Worm (Caenorhabditis elegans) whole organism, L3 larva: ENCODE results near the gene R144.10.

ENCODE experiments used
- lin-15B ChIP-seq: fragments of 150-350 bp; optimal IDR thresholded peaks from 2 replicates; lab custom pipeline; 2014; ENCODE audit warnings: missing biosample characterization, missing genetic modification characterization
- nhr-25 ChIP-seq: sonication (generic microtip); optimal IDR thresholded peaks from 2 replicates; lab custom pipeline; 2017; ENCODE audit warnings: missing biosample characterization, missing genetic modification characterization
- nhr-76 ChIP-seq: fragments of 150-350 bp; sonication (generic microtip); optimal IDR thresholded peaks from 5 replicates; lab custom pipeline; 2014; ENCODE audit warnings: missing biosample characterization, missing genetic modification characterization
- unc-39 ChIP-seq: sonication (generic microtip); optimal IDR thresholded peaks from 4 replicates; lab custom pipeline; 2017; ENCODE audit warnings: missing biosample characterization, missing genetic modification characterization

DNA sequence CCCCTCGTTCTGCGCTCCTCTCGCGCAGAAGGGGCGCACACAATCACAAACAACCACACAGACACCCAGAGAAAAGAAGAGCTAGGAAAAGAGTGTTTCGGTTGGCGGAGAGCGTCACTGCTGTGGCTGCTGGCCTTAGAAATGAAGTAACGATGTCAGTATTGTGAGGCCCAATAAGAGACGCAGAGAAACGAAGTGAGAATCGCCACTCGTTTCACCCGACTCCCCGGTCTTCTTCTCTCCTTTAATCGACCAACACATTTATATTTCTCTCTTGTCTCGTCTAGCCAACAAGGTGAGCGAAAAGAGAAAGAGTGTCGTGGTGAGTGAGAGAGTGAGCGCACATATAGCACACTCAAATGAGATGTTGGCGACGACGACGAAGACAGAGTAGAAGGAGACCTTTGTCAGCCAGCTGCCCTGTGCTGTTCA lies 11.8 kb upstream of the R144.10 start:
- TF ChIP-seq lin-15B (tag; lab: Kevin White, UChicago) (peak; percentile 73), nhr-76 (tag; lab: Kevin White, UChicago) (no peak), nhr-25 (peak; percentile 91), unc-39 (tag; lab: Kevin White, UChicago) (no peak)
